Worm (Caenorhabditis elegans) whole organism, L4 larva: Measurements from ENCODE around the gene Y50D4A.6.

Experiments
- D1046.2 ChIP-seq: fragments of 200-800 bp; sonication (Bioruptor generic); IDR thresholded peaks from 2 replicates; pipeline ENCODE4 v1.3.6; 2022; ENCODE audit warnings: missing genetic modification characterization, missing compliant biosample characterization
- F10B5.3 ChIP-seq: sonication (generic microtip); optimal IDR thresholded peaks from 2 replicates; lab custom pipeline; 2016; ENCODE audit warnings: mild to moderate bottlenecking, missing genetic modification characterization, missing compliant biosample characterization
- F49E8.2 ChIP-seq: sonication (generic microtip); optimal IDR thresholded peaks from 2 replicates; lab custom pipeline; 2016; ENCODE audit warnings: missing compliant biosample characterization, mild to moderate bottlenecking, missing genetic modification characterization, borderline replicate concordance
- T20F7.1 ChIP-seq: fragments of 200-800 bp; sonication (Bioruptor generic); optimal IDR thresholded peaks from 2 replicates; lab custom pipeline; 2018; ENCODE audit warnings: mild to moderate bottlenecking, missing genetic modification characterization, missing compliant biosample characterization
- Y48G9A.11 ChIP-seq: fragments of 200-800 bp; sonication (Bioruptor generic); IDR thresholded peaks from 2 replicates; pipeline ENCODE4 v1.3.6; 2022; ENCODE audit warnings: missing genetic modification reagents, missing genetic modification characterization, missing compliant biosample characterization
- Y5F2A.4 ChIP-seq: fragments of 200-800 bp; sonication (Bioruptor generic); optimal IDR thresholded peaks from 2 replicates; lab custom pipeline; 2018; ENCODE audit warnings: mild to moderate bottlenecking, missing genetic modification characterization, missing compliant biosample characterization
- Y75B8A.6 ChIP-seq: fragments of 200-800 bp; sonication (Bioruptor generic); IDR thresholded peaks from 2 replicates; pipeline ENCODE4 v1.3.6; 2022; ENCODE audit warnings: missing genetic modification reagents, missing genetic modification characterization, missing compliant biosample characterization
- arid-1 ChIP-seq: fragments of 200-800 bp; sonication (Bioruptor generic); conservative IDR thresholded peaks from 2 replicates; pipeline ENCODE4 v1.3.6; 2022; ENCODE audit warnings: missing genetic modification reagents, missing genetic modification characterization, missing compliant biosample characterization
- attf-4 ChIP-seq: sonication (generic microtip); optimal IDR thresholded peaks from 3 replicates; lab custom pipeline; 2017; ENCODE audit warnings: missing biosample characterization, missing genetic modification characterization
- ceh-28 ChIP-seq: fragments of 150-350 bp; optimal IDR thresholded peaks from 2 replicates; lab custom pipeline; 2014; ENCODE audit warnings: missing biosample characterization, missing genetic modification reagents, missing genetic modification characterization
- ceh-44 ChIP-seq: fragments of 200-800 bp; sonication (Bioruptor generic); IDR thresholded peaks from 2 replicates; pipeline ENCODE4 v1.3.6; 2022; ENCODE audit warnings: missing genetic modification reagents, missing genetic modification characterization, missing compliant biosample characterization
- ceh-82 ChIP-seq: sonication (generic microtip); optimal IDR thresholded peaks from 2 replicates; lab custom pipeline; 2017; ENCODE audit warnings: missing biosample characterization, missing genetic modification characterization
- ctbp-1 ChIP-seq: fragments of 200-800 bp; sonication (Bioruptor generic); IDR thresholded peaks from 2 replicates; pipeline ENCODE4 v1.3.6; 2022; ENCODE audit warnings: missing genetic modification reagents, missing genetic modification characterization, missing compliant biosample characterization
- daf-19 ChIP-seq: fragments of 200-800 bp; sonication (Bioruptor generic); conservative IDR thresholded peaks from 2 replicates; pipeline ENCODE4 v1.3.6; 2022; ENCODE audit warnings: missing genetic modification characterization, missing compliant biosample characterization
- dmd-8 ChIP-seq: fragments of 200-800 bp; sonication (Bioruptor generic); IDR thresholded peaks from 2 replicates; pipeline ENCODE4 v1.3.6; 2022; ENCODE audit warnings: missing genetic modification characterization, missing compliant biosample characterization
- dpl-1 ChIP-seq: fragments of 150-350 bp; optimal IDR thresholded peaks from 2 replicates; lab custom pipeline; 2014; ENCODE audit warnings: missing biosample characterization, missing genetic modification reagents, missing genetic modification characterization
- dve-1 ChIP-seq: sonication (generic microtip); optimal IDR thresholded peaks from 2 replicates; lab custom pipeline; 2017; ENCODE audit warnings: antibody characterized with exemption, mild to moderate bottlenecking, missing genetic modification characterization, missing compliant biosample characterization; ENCODE audit not compliant: insufficient read depth
- egl-27 ChIP-seq: sonication (generic microtip); optimal IDR thresholded peaks from 3 replicates; lab custom pipeline; 2017; ENCODE audit warnings: missing biosample characterization, missing genetic modification reagents, missing genetic modification characterization
- egl-43 ChIP-seq: fragments of 200-800 bp; sonication (Bioruptor generic); IDR thresholded peaks from 2 replicates; pipeline ENCODE4 v1.3.6; 2022; ENCODE audit warnings: missing genetic modification reagents, missing genetic modification characterization, missing compliant biosample characterization
- hif-1 ChIP-seq, 2 experiments: sonication (generic microtip); optimal IDR thresholded peaks; 2 replicates each; lab custom pipeline; 2016 to 2017; ENCODE audit warnings: missing compliant biosample characterization in 2 of 2, missing genetic modification characterization in 2 of 2, missing genetic modification reagents in 2 of 2, missing genotype in 2 of 2, mild to moderate bottlenecking in 1 of 2
- hlh-11 ChIP-seq: fragments of 200-800 bp; sonication (Bioruptor generic); optimal IDR thresholded peaks from 2 replicates; lab custom pipeline; 2018; ENCODE audit warnings: mild to moderate bottlenecking, missing genetic modification characterization, missing compliant biosample characterization
- hlh-30 ChIP-seq: sonication (generic microtip); optimal IDR thresholded peaks from 2 replicates; lab custom pipeline; 2017; ENCODE audit warnings: antibody characterized with exemption, mild to moderate bottlenecking, missing genetic modification characterization, missing compliant biosample characterization; ENCODE audit not compliant: insufficient read depth
- hmg-1.1 ChIP-seq: fragments of 200-800 bp; sonication (Bioruptor generic); IDR thresholded peaks from 2 replicates; pipeline ENCODE4 v1.3.6; 2022; ENCODE audit warnings: missing genetic modification reagents, missing genetic modification characterization, missing compliant biosample characterization
- jun-1 ChIP-seq: fragments of 150-350 bp; optimal IDR thresholded peaks from 2 replicates; lab custom pipeline; 2014; ENCODE audit warnings: missing biosample characterization, missing genetic modification reagents, missing genetic modification characterization
- lin-29 ChIP-seq: fragments of 200-800 bp; sonication (Bioruptor generic); IDR thresholded peaks from 2 replicates; pipeline ENCODE4 v1.3.6; 2022; ENCODE audit warnings: missing genetic modification reagents, missing genetic modification characterization, missing compliant biosample characterization
- lir-3 ChIP-seq: sonication (generic microtip); optimal IDR thresholded peaks from 2 replicates; lab custom pipeline; 2016; ENCODE audit warnings: mild to moderate bottlenecking, missing genetic modification characterization, missing compliant biosample characterization
- lsy-2 ChIP-seq, 2 experiments: fragments of 150-350 bp in 1 of 2; sonication (generic microtip) in 1 of 2; optimal IDR thresholded peaks; 2 replicates each; lab custom pipeline; 2014 to 2017; ENCODE audit warnings: missing biosample characterization in 2 of 2, missing genetic modification characterization in 2 of 2
- mdl-1 ChIP-seq, 2 experiments: fragments of 150-350 bp in 1 of 2; sonication (generic microtip) in 1 of 2; optimal IDR thresholded peaks; 2 replicates each; lab custom pipeline; 2014 to 2017; ENCODE audit warnings: missing biosample characterization in 2 of 2, missing genetic modification characterization in 2 of 2
- mdt-29 ChIP-seq: fragments of 200-800 bp; sonication (Bioruptor generic); IDR thresholded peaks from 2 replicates; pipeline ENCODE4 v1.3.6; 2022; ENCODE audit warnings: missing genetic modification reagents, missing genetic modification characterization, missing compliant biosample characterization
- mep-1 ChIP-seq: fragments of 150-350 bp; sonication (generic microtip); optimal IDR thresholded peaks from 3 replicates; lab custom pipeline; 2014; ENCODE audit warnings: missing biosample characterization, missing genetic modification characterization
- mes-2 ChIP-seq: sonication (generic microtip); optimal IDR thresholded peaks from 2 replicates; lab custom pipeline; 2016; ENCODE audit warnings: missing genotype, mild to moderate bottlenecking, missing genetic modification characterization, missing compliant biosample characterization; ENCODE audit not compliant: poor library complexity, severe bottlenecking
- mxl-2 ChIP-seq: fragments of 200-800 bp; sonication (Bioruptor generic); conservative IDR thresholded peaks from 2 replicates; pipeline ENCODE4 v1.3.6; 2022; ENCODE audit warnings: missing genetic modification reagents, missing genetic modification characterization, missing compliant biosample characterization
- nhr-102 ChIP-seq: sonication (generic microtip); optimal IDR thresholded peaks from 2 replicates; lab custom pipeline; 2016; ENCODE audit warnings: mild to moderate bottlenecking, missing genetic modification characterization, moderate library complexity, missing compliant biosample characterization
- nhr-111 ChIP-seq: fragments of 200-800 bp; sonication (Bioruptor generic); optimal IDR thresholded peaks from 2 replicates; lab custom pipeline; 2018; ENCODE audit warnings: mild to moderate bottlenecking, missing genetic modification characterization, missing compliant biosample characterization
- nhr-237 ChIP-seq: sonication (generic microtip); optimal IDR thresholded peaks from 2 replicates; lab custom pipeline; 2017; ENCODE audit warnings: missing biosample characterization, missing genetic modification characterization
- nhr-41 ChIP-seq: fragments of 200-800 bp; sonication (Bioruptor generic); IDR thresholded peaks from 2 replicates; pipeline ENCODE4 v1.3.6; 2022; ENCODE audit warnings: missing genetic modification reagents, missing genetic modification characterization, missing compliant biosample characterization
- nhr-42 ChIP-seq: fragments of 200-800 bp; sonication (Bioruptor generic); IDR thresholded peaks from 2 replicates; pipeline ENCODE4 v1.3.6; 2022; ENCODE audit warnings: missing genetic modification characterization, missing compliant biosample characterization
- nhr-77 ChIP-seq: fragments of 150-350 bp; optimal IDR thresholded peaks from 2 replicates; lab custom pipeline; 2014; ENCODE audit warnings: missing biosample characterization, missing genetic modification characterization
- skn-1 ChIP-seq: fragments of 150-350 bp; optimal IDR thresholded peaks from 2 replicates; lab custom pipeline; 2014; ENCODE audit warnings: missing biosample characterization, missing genetic modification characterization
- spr-1 ChIP-seq: sonication (generic microtip); optimal IDR thresholded peaks from 2 replicates; lab custom pipeline; 2016; ENCODE audit warnings: mild to moderate bottlenecking, missing genetic modification characterization, missing compliant biosample characterization
- spr-3 ChIP-seq: fragments of 200-800 bp; sonication (Bioruptor generic); optimal IDR thresholded peaks from 2 replicates; lab custom pipeline; 2018; ENCODE audit warnings: mild to moderate bottlenecking, missing genetic modification characterization, missing compliant biosample characterization
- unc-39 ChIP-seq: sonication (generic microtip); optimal IDR thresholded peaks from 2 replicates; lab custom pipeline; 2017; ENCODE audit warnings: missing biosample characterization, missing genetic modification characterization
- unc-62 ChIP-seq, 3 experiments: fragments of 150-350 bp in 1 of 3; sonication (generic microtip); optimal IDR thresholded peaks in 2 of 3; peaks in 1 of 3; 1 replicate in 1 of 3; 2 replicates in 2 of 3; lab custom pipeline; 2014 to 2017; ENCODE audit warnings: missing biosample characterization in 3 of 3, missing genetic modification characterization in 3 of 3, missing genetic modification reagents in 3 of 3, missing genotype in 1 of 3
- vab-7 ChIP-seq: fragments of 200-800 bp; sonication (Bioruptor generic); IDR thresholded peaks from 2 replicates; pipeline ENCODE4 v1.3.6; 2022; ENCODE audit warnings: missing genetic modification reagents, missing genetic modification characterization, missing compliant biosample characterization

Gene Y50D4A.6

DNA sequence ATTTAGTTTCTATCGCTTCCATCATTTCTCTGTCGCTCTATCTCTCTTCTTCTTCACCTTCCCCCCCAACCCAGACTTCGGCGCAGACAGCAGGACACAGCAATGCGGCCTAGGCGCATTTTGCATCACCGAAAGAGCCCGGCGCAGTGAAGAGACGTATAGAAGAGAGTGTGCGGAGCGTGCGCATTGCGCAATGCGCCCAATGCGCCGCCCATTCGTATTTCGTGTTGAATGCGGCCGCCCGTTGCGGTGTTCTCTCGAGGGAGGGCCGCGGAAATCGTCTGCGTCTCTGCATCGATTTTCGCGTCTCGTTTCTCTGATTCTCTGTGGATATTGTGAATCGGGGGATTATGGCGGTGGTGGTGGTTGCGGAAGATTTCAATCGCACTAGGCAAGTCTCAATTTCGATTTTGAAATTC is 47.7 kb downstream of the Y50D4A.6 start (continued):
- TF ChIP-seq F49E8.2 (tag; lab: Kevin White, UChicago) (no peak), ceh-82 (tag; lab: Kevin White, UChicago) (no peak), lin-29 (GFP tag; lab: Robert Waterston, UW) (peak; percentile 93), T20F7.1 (GFP tag; lab: Kevin White, UChicago) (peak; percentile 95), mdt-29 (GFP tag; lab: Robert Waterston, UW) (peak; percentile 99), skn-1 (tag; lab: Kevin White, UChicago) (peak; percentile 82), spr-1 (tag; lab: Kevin White, UChicago) (peak; percentile 96), egl-27 (tag; lab: Kevin White, UChicago) (no peak), vab-7 (GFP tag; lab: Robert Waterston, UW) (peak; percentile 98), mxl-2 (GFP tag; lab: Robert Waterston, UW) (peak; percentile 89), Y75B8A.6 (GFP tag; lab: Robert Waterston, UW) (peak; percentile 84), nhr-42 (GFP tag; lab: Robert Waterston, UW) (peak; percentile 97), spr-3 (GFP tag; lab: Kevin White, UChicago) (peak; percentile 96), mep-1 (peak; percentile 99), ceh-28 (tag; lab: Kevin White, UChicago) (peak; percentile 90), mes-2 (tag; lab: Kevin White, UChicago) (peak; percentile 73), hlh-30 (tag; lab: Kevin White, UChicago) (peak; percentile 95), dve-1 (tag; lab: Kevin White, UChicago) (peak; percentile 100), Y48G9A.11 (no peak), ceh-44 (GFP tag; lab: Robert Waterston, UW) (peak; percentile 53), nhr-102 (tag; lab: Kevin White, UChicago) (peak; percentile 98), dmd-8 (GFP tag; lab: Robert Waterston, UW) (peak; percentile 77), F10B5.3 (tag; lab: Kevin White, UChicago) (peak; percentile 92), nhr-41 (GFP tag; lab: Robert Waterston, UW) (peak; percentile 97), jun-1 (tag; lab: Kevin White, UChicago) (peak; percentile 96), mdl-1 (tag; optimal IDR thresholded peaks at IDR 0.05; lab: Kevin White, UChicago) (peak; percentile 96), dpl-1 (GFP tag; lab: Kevin White, UChicago) (peak; percentile 80), unc-39 (tag; lab: Kevin White, UChicago) (peak; percentile 69), hif-1 (tag; optimal IDR thresholded peaks at IDR 0.05; lab: Kevin White, UChicago) (peak; percentile 93 to 95), daf-19 (GFP tag; lab: Robert Waterston, UW) (no peak), nhr-111 (GFP tag; lab: Kevin White, UChicago) (no peak), hlh-11 (tag; lab: Kevin White, UChicago) (peak; percentile 100), attf-4 (tag; lab: Kevin White, UChicago) (no peak), D1046.2 (GFP tag; lab: Robert Waterston, UW) (peak; percentile 95)

DNA sequence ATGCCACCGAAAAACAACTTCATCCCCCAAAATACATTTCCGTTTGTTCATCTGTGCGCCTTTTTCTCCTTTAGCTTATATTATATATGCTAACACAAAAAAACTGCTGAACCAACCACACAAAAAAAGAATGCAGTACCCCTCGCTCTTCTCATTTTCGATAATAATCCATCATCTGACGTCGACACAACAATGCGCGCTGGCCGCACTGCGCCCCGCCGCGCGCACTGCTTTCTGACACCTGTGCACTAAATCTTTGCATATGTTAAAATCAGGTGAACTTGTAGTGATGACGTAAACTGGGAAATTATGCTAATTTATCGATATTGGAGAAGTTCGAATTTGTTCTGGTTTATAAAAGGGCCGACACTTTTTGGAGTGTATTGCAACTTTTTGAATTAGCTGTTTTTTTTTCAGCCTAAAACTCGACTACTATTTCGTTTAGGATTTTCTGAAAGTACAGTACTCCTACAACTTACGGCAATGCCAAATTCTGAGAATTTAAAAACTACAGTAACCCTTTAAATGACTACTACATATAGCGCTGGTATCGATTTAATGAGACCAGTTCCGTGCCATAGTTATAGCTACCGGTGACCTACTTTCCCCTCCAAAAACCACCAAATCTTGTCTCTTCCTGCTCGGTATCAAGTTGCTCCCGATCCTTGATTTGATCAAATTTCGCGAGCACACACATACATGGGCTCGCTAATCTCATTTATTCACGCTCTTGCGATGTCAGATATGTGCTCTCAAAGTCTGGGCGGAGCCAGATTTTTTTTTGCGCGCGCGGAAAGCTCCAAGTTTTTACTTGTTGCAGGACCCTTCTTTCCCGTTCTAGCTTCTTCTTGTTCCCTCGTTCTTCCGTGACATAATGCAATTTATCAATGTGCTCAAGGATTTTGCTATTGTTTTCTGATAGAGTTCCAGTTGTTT is 49.1 kb downstream of the Y50D4A.6 start:
- peak; percentile 15 for TF ChIP-seq nhr-237
- no peak for TF ChIP-seq hif-1 (tag; optimal IDR thresholded peaks at IDR 0.05; lab: Kevin White, UChicago)
- no peak for TF ChIP-seq nhr-77
- no peak for TF ChIP-seq skn-1 (tag; lab: Kevin White, UChicago)
- TF ChIP-seq ceh-44 (GFP tag; lab: Robert Waterston, UW) = no peak
- peak; percentile 41; the same call in 1 of the 2 replicates for TF ChIP-seq egl-43 (GFP tag; lab: Robert Waterston, UW)
- TF ChIP-seq ceh-82 (tag; lab: Kevin White, UChicago) = no peak
- TF ChIP-seq unc-62 (GFP tag; optimal IDR thresholded peaks at IDR 0.05 in 1 of 2; lab: Kevin White, UChicago) = peak in 1 of 2 experiments; percentile 96
- no peak for TF ChIP-seq unc-62 (tag; optimal IDR thresholded peaks at IDR 0.05; lab: Kevin White, UChicago)
- peak in 1 of 2 experiments; percentile 45 for TF ChIP-seq lsy-2 (tag; optimal IDR thresholded peaks at IDR 0.05; lab: Kevin White, UChicago)
- TF ChIP-seq Y5F2A.4 (GFP tag; lab: Kevin White, UChicago) = no peak
- TF ChIP-seq hlh-30 (tag; lab: Kevin White, UChicago) = peak; percentile 54
- TF ChIP-seq Y75B8A.6 (GFP tag; lab: Robert Waterston, UW) = no peak
- TF ChIP-seq ctbp-1 (GFP tag; lab: Robert Waterston, UW) = peak; percentile 43; the same call in 1 of the 2 replicates
- TF ChIP-seq hmg-1.1 = 0 out of 2 replicates have a peak, but pooled peaks have one; percentile 16
- TF ChIP-seq T20F7.1 (GFP tag; lab: Kevin White, UChicago) = no peak
- no peak for TF ChIP-seq arid-1 (GFP tag; lab: Robert Waterston, UW)
- TF ChIP-seq lir-3 (tag; lab: Kevin White, UChicago) = no peak
- no peak for TF ChIP-seq vab-7 (GFP tag; lab: Robert Waterston, UW)
- TF ChIP-seq hlh-11 (tag; lab: Kevin White, UChicago) = peak; percentile 10
- peak; percentile 35; the same call in 1 of the 2 replicates for TF ChIP-seq nhr-42 (GFP tag; lab: Robert Waterston, UW)
